Worm (Caenorhabditis elegans) whole organism, L3 larva: Measurements from ENCODE around the gene snb-2.

Experiments used
- R02D3.7 ChIP-seq: fragments of 150-350 bp; optimal IDR thresholded peaks from 2 replicates; lab custom pipeline; 2014; ENCODE audit warnings: missing biosample characterization, missing genetic modification characterization
- ZK546.5 ChIP-seq: sonication (generic microtip); optimal IDR thresholded peaks from 2 replicates; lab custom pipeline; 2017; ENCODE audit warnings: missing biosample characterization, missing genetic modification characterization
- ceh-16 ChIP-seq: sonication (generic microtip); optimal IDR thresholded peaks from 2 replicates; lab custom pipeline; 2017; ENCODE audit warnings: missing biosample characterization, missing genetic modification characterization
- ceh-82 ChIP-seq: fragments of 150-350 bp; optimal IDR thresholded peaks from 2 replicates; lab custom pipeline; 2014; ENCODE audit warnings: missing biosample characterization, missing genetic modification characterization
- ceh-9 ChIP-seq: sonication (generic microtip); optimal IDR thresholded peaks from 2 replicates; lab custom pipeline; 2018; ENCODE audit warnings: missing biosample characterization, missing genetic modification characterization
- daf-12 ChIP-seq: fragments of 150-350 bp; optimal IDR thresholded peaks from 2 replicates; lab custom pipeline; 2014; ENCODE audit warnings: missing biosample characterization, missing genetic modification reagents, missing genetic modification characterization
- egl-27 ChIP-seq: sonication (generic microtip); optimal IDR thresholded peaks from 4 replicates; lab custom pipeline; 2017; ENCODE audit warnings: missing biosample characterization, missing genetic modification reagents, missing genetic modification characterization
- egl-5 ChIP-seq: fragments of 150-350 bp; optimal IDR thresholded peaks from 2 replicates; lab custom pipeline; 2017; ENCODE audit warnings: missing biosample characterization, missing genetic modification reagents, missing genetic modification characterization, inconsistent platforms
- elt-1 ChIP-seq: fragments of 150-350 bp; optimal IDR thresholded peaks from 2 replicates; lab custom pipeline; 2014; ENCODE audit warnings: missing biosample characterization, missing genetic modification characterization
- elt-2 ChIP-seq: sonication (generic microtip); optimal IDR thresholded peaks from 2 replicates; lab custom pipeline; 2016; ENCODE audit warnings: missing genetic modification reagents, mild to moderate bottlenecking, missing genetic modification characterization, missing compliant biosample characterization
- elt-3 ChIP-seq, 3 experiments: fragments of 150-350 bp in 1 of 3; sonication (generic microtip) in 2 of 3; optimal IDR thresholded peaks; 2 replicates in 2 of 3; 4 replicates in 1 of 3; lab custom pipeline; 2014 to 2017; ENCODE audit warnings: missing biosample characterization in 3 of 3, missing genetic modification characterization in 3 of 3
- fkh-10 ChIP-seq: sonication (generic microtip); optimal IDR thresholded peaks from 2 replicates; lab custom pipeline; 2017; ENCODE audit warnings: missing biosample characterization, missing genetic modification reagents, missing genetic modification characterization
- fkh-2 ChIP-seq: fragments of 150-350 bp; optimal IDR thresholded peaks from 2 replicates; lab custom pipeline; 2014; ENCODE audit warnings: missing biosample characterization, missing genetic modification reagents, missing genetic modification characterization
- fos-1 ChIP-seq: fragments of 150-350 bp; optimal IDR thresholded peaks from 2 replicates; lab custom pipeline; 2014; ENCODE audit warnings: missing biosample characterization, missing genetic modification characterization
- hmg-11 ChIP-seq: sonication (generic microtip); optimal IDR thresholded peaks from 2 replicates; lab custom pipeline; 2016; ENCODE audit warnings: missing genetic modification characterization, missing compliant biosample characterization
- jun-1 ChIP-seq: fragments of 150-350 bp; optimal IDR thresholded peaks from 2 replicates; lab custom pipeline; 2014; ENCODE audit warnings: missing biosample characterization, missing genetic modification reagents, missing genetic modification characterization
- lin-15B ChIP-seq: fragments of 150-350 bp; optimal IDR thresholded peaks from 2 replicates; lab custom pipeline; 2014; ENCODE audit warnings: missing biosample characterization, missing genetic modification characterization
- lin-39 ChIP-seq: fragments of 150-350 bp; optimal IDR thresholded peaks from 2 replicates; lab custom pipeline; 2018; ENCODE audit warnings: missing biosample characterization, missing genetic modification reagents, missing genetic modification characterization
- lsy-12 ChIP-seq: sonication (generic microtip); optimal IDR thresholded peaks from 2 replicates; lab custom pipeline; 2016; ENCODE audit warnings: mild to moderate bottlenecking, missing genetic modification characterization, missing compliant biosample characterization
- nfya-1 ChIP-seq: sonication (generic microtip); optimal IDR thresholded peaks from 2 replicates; lab custom pipeline; 2017; ENCODE audit warnings: missing genetic modification characterization, mild to moderate bottlenecking, missing compliant biosample characterization, antibody characterized with exemption, moderate library complexity; ENCODE audit not compliant: insufficient read depth
- nhr-11 ChIP-seq: fragments of 150-350 bp; optimal IDR thresholded peaks from 2 replicates; lab custom pipeline; 2014; ENCODE audit warnings: missing biosample characterization, missing genetic modification characterization
- nhr-23 ChIP-seq: fragments of 150-350 bp; optimal IDR thresholded peaks from 2 replicates; lab custom pipeline; 2014; ENCODE audit warnings: missing biosample characterization, missing genetic modification reagents, missing genetic modification characterization
- nhr-237 ChIP-seq: fragments of 150-350 bp; optimal IDR thresholded peaks from 2 replicates; lab custom pipeline; 2014; ENCODE audit warnings: missing biosample characterization, missing genetic modification characterization
- nhr-25 ChIP-seq: sonication (generic microtip); optimal IDR thresholded peaks from 2 replicates; lab custom pipeline; 2017; ENCODE audit warnings: missing biosample characterization, missing genetic modification characterization
- nhr-28 ChIP-seq: fragments of 150-350 bp; optimal IDR thresholded peaks from 2 replicates; lab custom pipeline; 2014; ENCODE audit warnings: missing biosample characterization, missing genetic modification characterization
- nhr-43 ChIP-seq: sonication (generic microtip); optimal IDR thresholded peaks from 2 replicates; lab custom pipeline; 2016; ENCODE audit warnings: mild to moderate bottlenecking, missing genetic modification characterization, missing compliant biosample characterization; ENCODE audit not compliant: poor library complexity, severe bottlenecking
- nhr-67 ChIP-seq: fragments of 150-350 bp; optimal IDR thresholded peaks from 2 replicates; lab custom pipeline; 2014; ENCODE audit warnings: missing biosample characterization, missing genetic modification characterization
- pha-4 ChIP-seq: fragments of 150-350 bp; optimal IDR thresholded peaks from 2 replicates; lab custom pipeline; 2014; ENCODE audit warnings: missing biosample characterization, missing genetic modification reagents, missing genetic modification characterization
- pqm-1 ChIP-seq: fragments of 150-350 bp; optimal IDR thresholded peaks from 2 replicates; lab custom pipeline; 2017; ENCODE audit warnings: missing biosample characterization, missing genetic modification characterization, inconsistent platforms
- sea-2 ChIP-seq: fragments of 150-350 bp; sonication (generic microtip); optimal IDR thresholded peaks from 4 replicates; lab custom pipeline; 2014; ENCODE audit warnings: missing biosample characterization, missing genetic modification reagents, missing genetic modification characterization
- skn-1 ChIP-seq: fragments of 150-350 bp; optimal IDR thresholded peaks from 2 replicates; lab custom pipeline; 2014; ENCODE audit warnings: missing biosample characterization, missing genetic modification characterization
- snpc-4 ChIP-seq: fragments of 150-350 bp; optimal IDR thresholded peaks from 2 replicates; lab custom pipeline; 2014; ENCODE audit warnings: missing biosample characterization, missing genetic modification characterization
- tbx-2 ChIP-seq: sonication (generic microtip); optimal IDR thresholded peaks from 2 replicates; lab custom pipeline; 2016; ENCODE audit warnings: mild to moderate bottlenecking, missing genetic modification characterization, missing compliant biosample characterization
- unc-39 ChIP-seq: sonication (generic microtip); optimal IDR thresholded peaks from 4 replicates; lab custom pipeline; 2017; ENCODE audit warnings: missing biosample characterization, missing genetic modification characterization
- unc-62 ChIP-seq: fragments of 150-350 bp; sonication (generic microtip); optimal IDR thresholded peaks from 4 replicates; lab custom pipeline; 2014; ENCODE audit warnings: missing biosample characterization, missing genetic modification reagents, missing genetic modification characterization
- zag-1 ChIP-seq: fragments of 150-350 bp; optimal IDR thresholded peaks from 2 replicates; lab custom pipeline; 2014; ENCODE audit warnings: missing biosample characterization, missing genetic modification characterization
- ztf-11 ChIP-seq: fragments of 150-350 bp; optimal IDR thresholded peaks from 2 replicates; lab custom pipeline; 2014; ENCODE audit warnings: missing biosample characterization, missing genetic modification characterization
- ztf-4 ChIP-seq: fragments of 150-350 bp; optimal IDR thresholded peaks from 2 replicates; lab custom pipeline; 2014; ENCODE audit warnings: missing biosample characterization, missing genetic modification characterization

snb-2 gene

ce11 chrV:12337894-12338293 is 7.8 kb downstream of the snb-2 start, which contains the start of gene twk-13:
Gene twk-13, minus strand, starts transcription at chrV:12337994.
- TF ChIP-seq unc-39 (tag; lab: Kevin White, UChicago) = no peak
- no peak for TF ChIP-seq fkh-10 (GFP tag; lab: Kevin White, UChicago)
- TF ChIP-seq nhr-237 (tag; lab: Kevin White, UChicago) = no peak
- no peak for TF ChIP-seq lin-39 (tag; lab: Kevin White, UChicago)
- TF ChIP-seq egl-5 (tag; lab: Kevin White, UChicago) = no peak
- TF ChIP-seq nfya-1 (tag; lab: Kevin White, UChicago) = no peak
- TF ChIP-seq skn-1 (tag; lab: Kevin White, UChicago) = no peak
- no peak for TF ChIP-seq nhr-28
- no peak for TF ChIP-seq R02D3.7 (tag; lab: Kevin White, UChicago)
- TF ChIP-seq fos-1 = no peak
- no peak for TF ChIP-seq elt-3 (tag; optimal IDR thresholded peaks at IDR 0.05; lab: Kevin White, UChicago)
- TF ChIP-seq nhr-11 (tag; lab: Kevin White, UChicago) = no peak
- TF ChIP-seq egl-27 (tag; lab: Kevin White, UChicago) = no peak
- TF ChIP-seq ZK546.5 = no peak
- no peak for TF ChIP-seq jun-1
- TF ChIP-seq ceh-16 (tag; lab: Kevin White, UChicago) = no peak
- TF ChIP-seq pqm-1 (tag; lab: Kevin White, UChicago) = no peak
- no peak for TF ChIP-seq lsy-12 (tag; lab: Kevin White, UChicago)
- no peak for TF ChIP-seq tbx-2
- no peak for TF ChIP-seq hmg-11 (tag; lab: Kevin White, UChicago)

ce11 chrV:12334387-12334786 is 11.3 kb downstream of the snb-2 start:
- TF ChIP-seq zag-1 (no peak), egl-5 (tag; lab: Kevin White, UChicago) (peak; percentile 78), unc-62 (GFP tag; lab: Kevin White, UChicago) (no peak)

ce11 chrV:12331820-12332219 is 13.9 kb downstream of the snb-2 start:
- TF ChIP-seq nfya-1 (tag; lab: Kevin White, UChicago) (peak; percentile 32), daf-12 (tag; lab: Kevin White, UChicago) (no peak), jun-1 (no peak), nhr-23 (tag; lab: Kevin White, UChicago) (no peak), hmg-11 (tag; lab: Kevin White, UChicago) (peak; percentile 61), nhr-43 (tag; lab: Kevin White, UChicago) (no peak), nhr-25 (tag; lab: Kevin White, UChicago) (no peak), lsy-12 (tag; lab: Kevin White, UChicago) (peak; percentile 38), elt-2 (tag; lab: Kevin White, UChicago) (peak; percentile 11), snpc-4 (no peak), sea-2 (no peak), nhr-67 (tag; lab: Kevin White, UChicago) (no peak), elt-3 (tag; optimal IDR thresholded peaks at IDR 0.05; lab: Kevin White, UChicago) (no peak), fkh-2 (tag; lab: Kevin White, UChicago) (no peak), lin-15B (no peak), ztf-4 (tag; lab: Kevin White, UChicago) (no peak), zag-1 (no peak), ceh-16 (tag; lab: Kevin White, UChicago) (no peak), ceh-9 (tag; lab: Kevin White, UChicago) (no peak), egl-5 (tag; lab: Kevin White, UChicago) (no peak), ztf-11 (tag; lab: Kevin White, UChicago) (no peak), pha-4 (tag; lab: Kevin White, UChicago) (no peak), ceh-82 (tag; lab: Kevin White, UChicago) (no peak), lin-39 (tag; lab: Kevin White, UChicago) (peak; percentile 43), unc-62 (GFP tag; lab: Kevin White, UChicago) (no peak)
- TF ChIP-seq, all 47 proteins: peak for 5

- TF ChIP-seq lsy-12 (tag; lab: Kevin White, UChicago) (no peak), elt-1 (tag; lab: Kevin White, UChicago) (peak; percentile 57)
Measured at ce11 chrV:12329173-12329572, 16.5 kb downstream of the snb-2 start.
